Fruit fly (Drosophila melanogaster) ovary, adult (tissue): ENCODE data around the gene AhcyL1.
A peak's percentile ranks its signal among the peaks of the same experiment; 100 is the strongest.

Experiments
- CG17801 ChIP-seq: fragments of 200-800 bp; optimal IDR thresholded peaks from 2 replicates; lab custom pipeline; 2019; ENCODE audit warnings: missing biosample characterization, mild to moderate bottlenecking, missing genetic modification characterization, moderate library complexity; ENCODE audit not compliant: partially characterized antibody

Gene AhcyL1

dm6 chr3L:2799110-2799618, 27.0 kb upstream of the AhcyL1 start:
- TF ChIP-seq CG17801 (GFP tag; lab: Kevin White, UChicago): peak; percentile 56

DNA sequence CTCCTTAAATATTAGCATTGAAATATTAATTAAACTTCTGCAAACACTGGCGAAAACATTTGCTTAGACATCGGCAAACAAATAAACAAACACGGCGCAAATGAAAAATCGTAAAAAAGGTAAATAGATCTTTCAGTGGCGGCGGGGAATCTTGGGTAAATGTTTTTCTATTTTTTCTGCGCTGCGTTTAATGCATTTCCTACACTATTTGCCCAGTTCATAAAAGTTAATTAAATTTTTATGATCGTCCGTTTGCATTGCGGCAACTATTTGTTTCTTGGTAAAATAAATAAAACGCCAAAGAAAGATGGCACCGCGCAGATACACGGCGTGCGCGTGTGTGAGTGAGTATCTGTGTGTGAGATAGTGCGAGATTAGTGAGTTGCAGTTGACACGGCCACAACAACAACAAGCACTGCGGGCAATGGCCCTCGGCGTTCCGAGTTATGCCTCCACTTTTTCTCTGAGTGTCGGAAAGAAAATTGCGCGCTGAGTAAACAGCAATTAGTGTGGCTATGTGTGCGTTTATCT, 26.4 kb upstream of the AhcyL1 start:
- TF ChIP-seq CG17801 (GFP tag; lab: Kevin White, UChicago): peak; percentile 11

DNA sequence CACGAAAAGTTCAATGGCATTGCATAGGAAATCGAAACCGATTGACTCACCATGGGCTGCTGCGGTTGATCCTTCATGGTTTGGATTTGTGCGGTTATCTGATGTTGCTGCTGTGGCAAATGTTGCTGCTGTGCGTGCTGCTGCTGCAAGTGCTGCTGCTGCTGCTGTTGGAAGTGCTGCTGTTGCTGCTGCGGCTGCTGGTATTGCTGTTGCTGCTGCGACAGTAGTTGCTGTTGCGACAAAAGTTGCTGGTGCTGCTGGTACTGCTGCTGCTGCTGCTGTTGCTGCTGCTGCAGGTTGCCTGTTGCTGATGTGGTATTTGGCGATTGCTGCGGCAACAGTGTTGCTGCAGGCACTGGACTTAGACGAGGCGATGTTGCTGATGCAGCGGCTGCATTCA, 24.1 kb upstream of the AhcyL1 start:
- no peak for TF ChIP-seq CG17801 (GFP tag; lab: Kevin White, UChicago)

DNA sequence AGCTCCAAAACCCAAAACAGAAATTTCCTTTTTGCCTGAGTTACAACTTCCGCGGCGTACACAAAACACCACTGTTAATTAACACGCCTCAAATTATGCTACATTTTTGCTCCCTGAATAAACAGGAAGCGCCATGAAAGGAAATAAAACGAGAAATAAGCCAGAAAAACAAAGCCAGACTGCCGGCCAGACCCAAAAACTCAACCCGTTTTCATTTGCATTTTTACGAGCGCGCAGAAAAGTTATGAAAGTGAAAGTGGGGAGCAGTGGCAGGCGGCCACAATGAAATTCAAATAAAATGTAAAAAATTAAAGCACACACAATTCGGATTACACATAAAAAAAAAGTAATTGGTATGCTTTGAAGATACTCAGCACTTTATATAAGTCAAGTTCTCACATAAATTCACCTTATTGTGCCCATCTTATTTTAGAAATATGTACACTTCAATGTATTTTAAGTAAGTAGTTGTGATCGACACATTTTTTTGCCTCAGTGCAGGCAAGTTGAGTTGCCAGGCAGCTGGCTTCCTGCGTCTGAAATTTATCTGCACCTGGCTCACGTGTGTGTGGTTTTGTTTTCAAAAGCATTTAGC, 23.3 kb upstream of the AhcyL1 start:
- TF ChIP-seq CG17801 (GFP tag; lab: Kevin White, UChicago): no peak

- no peak for TF ChIP-seq CG17801 (GFP tag; lab: Kevin White, UChicago)
These were observed 13.8 kb upstream of the AhcyL1 start for dm6 chr3L:2785941-2786340.

DNA sequence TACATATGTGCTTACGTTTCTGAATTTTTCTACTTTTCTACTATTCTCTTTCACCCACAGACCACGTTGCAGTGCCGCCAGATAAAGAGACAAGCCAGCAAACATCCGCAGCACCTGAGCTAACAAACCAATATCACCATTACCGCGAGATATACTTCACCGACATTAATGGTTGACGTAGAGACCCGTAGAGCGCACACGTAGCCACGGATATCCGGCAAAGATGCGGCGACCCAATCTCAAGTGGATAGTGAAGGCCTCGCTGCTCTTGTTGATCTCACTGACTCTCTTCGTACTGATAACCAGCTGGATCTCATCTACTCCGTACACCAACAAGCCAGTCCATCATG, 10.5 kb upstream of the AhcyL1 start:
- no peak for TF ChIP-seq CG17801 (GFP tag; lab: Kevin White, UChicago)

DNA sequence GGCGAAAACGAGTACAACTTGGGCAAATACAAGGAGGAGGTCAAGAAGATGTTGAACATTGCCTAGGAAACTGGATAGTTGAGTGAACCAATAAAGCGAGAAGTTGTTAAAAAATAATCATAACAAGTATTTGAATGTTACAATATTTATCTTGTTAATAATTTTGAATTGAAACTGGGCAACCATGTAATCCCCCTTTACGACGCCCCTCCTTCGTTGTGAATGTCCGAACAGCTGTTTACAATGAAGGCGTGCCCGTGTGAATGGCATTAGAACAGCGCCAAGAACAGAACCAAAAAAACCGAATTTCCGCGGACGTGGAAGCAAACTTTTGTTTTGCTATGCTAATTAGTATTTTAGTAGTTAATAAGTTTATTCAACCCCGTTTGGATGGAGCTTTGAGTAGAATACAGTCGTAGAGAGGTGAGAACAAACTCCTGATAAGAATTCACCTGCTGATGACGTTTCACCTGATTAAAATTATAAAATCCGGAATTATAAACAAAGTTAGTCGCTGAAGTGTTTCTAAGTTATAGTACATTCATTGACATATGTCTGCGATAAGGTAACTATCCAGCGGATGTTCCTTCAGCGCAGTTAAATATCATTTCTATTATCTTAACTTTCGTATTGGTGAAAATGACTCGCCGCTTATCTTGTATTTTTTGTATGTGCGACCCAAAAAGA, 10.0 kb upstream of the AhcyL1 start, which contains the start of gene Pgant6:
TSS of gene Pgant6 (plus strand) at position 265 of the 687 bp plus-strand sequence.
- no peak for TF ChIP-seq CG17801 (GFP tag; lab: Kevin White, UChicago)

- no peak for TF ChIP-seq CG17801 (GFP tag; lab: Kevin White, UChicago)
These were observed 8.6 kb upstream of the AhcyL1 start, which contains the start of gene mRpS35 for dm6 chr3L:2780711-2781110. Gene mRpS35 (plus strand): TSS chr3L:2780899.

dm6 chr3L:2773968-2774461, 1.9 kb upstream of the AhcyL1 start, which contains the start of the genes CG12093 and Atg2:
Gene CG12093 (minus strand): TSS chr3L:2774007.
Gene Atg2 (plus strand): TSS chr3L:2774338.
- peak; percentile 92 for TF ChIP-seq CG17801 (GFP tag; lab: Kevin White, UChicago)

DNA sequence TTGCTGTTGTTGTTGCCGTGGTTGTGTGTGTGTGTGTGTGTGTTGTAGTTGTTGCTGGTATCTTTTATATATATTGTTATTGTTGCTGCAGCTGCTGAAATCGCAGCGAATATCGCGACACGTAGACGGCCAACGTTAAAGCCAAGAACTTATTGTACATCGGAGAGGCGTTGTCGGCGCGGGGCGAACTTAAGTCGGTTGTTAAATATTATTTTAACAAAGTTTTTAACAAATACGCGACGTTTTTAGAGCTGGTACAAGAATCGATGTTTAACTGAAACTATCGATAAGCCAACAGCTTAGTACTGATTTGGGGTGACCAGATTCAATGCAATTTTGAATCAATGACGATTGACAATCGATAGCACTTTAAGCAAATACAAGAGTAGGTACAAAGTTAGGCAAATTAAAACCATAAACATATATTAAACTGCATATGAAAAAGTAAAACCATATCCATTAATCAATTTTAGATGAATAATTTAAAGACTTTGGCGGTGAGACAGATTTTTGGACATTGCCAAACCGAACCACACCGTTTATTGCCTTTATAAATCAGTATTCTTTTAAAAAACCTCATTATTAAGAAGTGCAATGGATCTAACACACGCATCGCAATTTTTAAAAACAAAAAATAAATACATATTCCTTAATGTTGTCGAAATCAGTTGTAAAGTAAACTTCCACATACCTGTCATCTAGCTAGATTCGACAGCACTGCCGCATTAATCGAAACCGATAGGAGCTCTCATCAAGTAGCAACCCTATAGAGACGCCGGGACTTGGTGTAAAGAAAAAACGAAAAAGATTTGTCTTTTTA, 5.6 kb downstream of the AhcyL1 start, which contains the start of the genes Mrtf and Non2:
TSS of gene Mrtf (minus strand) at position 268 of the 820 bp plus-strand sequence.
TSS of gene Non2 (plus strand) at position 731 of the 820 bp plus-strand sequence.
- TF ChIP-seq CG17801 (GFP tag; lab: Kevin White, UChicago): no peak

- no peak for TF ChIP-seq CG17801 (GFP tag; lab: Kevin White, UChicago)
These were observed 6.3 kb downstream of the AhcyL1 start for dm6 chr3L:2765794-2766268.

DNA sequence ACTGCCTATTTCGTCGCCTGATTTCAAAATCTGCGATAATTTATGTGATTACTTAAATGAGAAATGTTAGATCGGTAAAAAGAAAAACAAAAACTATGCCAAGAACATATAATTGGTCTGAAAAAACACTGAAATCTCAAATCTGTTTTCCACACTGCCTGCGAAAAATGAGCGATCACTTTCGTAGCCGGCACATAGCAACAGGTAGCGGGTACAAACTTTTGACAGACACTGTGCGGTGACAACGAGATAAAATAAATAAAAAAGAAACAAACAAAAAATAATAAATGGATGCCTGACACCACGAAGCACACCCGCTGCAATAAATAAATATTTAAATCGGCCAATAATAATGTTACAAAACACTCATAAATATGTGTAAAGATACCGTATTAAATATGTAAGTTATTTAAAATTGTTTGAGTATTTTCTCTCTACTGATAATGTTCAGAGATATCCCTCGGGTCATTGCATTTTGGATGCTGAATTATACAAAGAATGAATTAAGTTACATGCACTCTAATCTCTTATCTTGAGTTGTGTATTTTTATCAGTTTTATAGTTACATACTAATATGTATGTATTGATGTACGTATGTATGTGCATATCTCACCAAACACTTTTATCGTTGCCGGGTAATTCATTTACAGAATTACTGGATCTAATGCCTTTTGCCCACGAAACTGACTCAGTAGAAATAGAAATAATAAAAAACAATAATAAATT, 6.9 kb downstream of the AhcyL1 start:
- TF ChIP-seq CG17801 (GFP tag; lab: Kevin White, UChicago): no peak

DNA sequence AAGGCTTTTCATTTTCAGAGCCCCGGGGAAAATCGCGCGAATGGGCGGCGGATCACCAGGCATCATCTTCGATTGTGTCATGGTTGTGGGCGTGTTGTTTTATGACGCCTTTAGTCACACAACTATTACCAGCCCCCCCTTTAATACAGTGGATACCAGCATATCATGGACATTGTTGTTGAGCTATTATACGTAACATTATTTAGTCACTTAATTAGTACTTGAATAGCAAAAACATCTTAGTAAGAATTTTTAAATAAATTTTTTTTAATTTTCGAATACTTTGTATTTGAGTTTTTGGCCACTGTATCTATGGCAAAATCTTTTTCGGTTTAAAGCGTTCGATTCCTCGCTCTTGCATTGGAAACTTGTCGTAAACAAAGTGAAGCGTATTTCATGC, 8.4 kb downstream of the AhcyL1 start:
- TF ChIP-seq CG17801 (GFP tag; lab: Kevin White, UChicago): no peak

DNA sequence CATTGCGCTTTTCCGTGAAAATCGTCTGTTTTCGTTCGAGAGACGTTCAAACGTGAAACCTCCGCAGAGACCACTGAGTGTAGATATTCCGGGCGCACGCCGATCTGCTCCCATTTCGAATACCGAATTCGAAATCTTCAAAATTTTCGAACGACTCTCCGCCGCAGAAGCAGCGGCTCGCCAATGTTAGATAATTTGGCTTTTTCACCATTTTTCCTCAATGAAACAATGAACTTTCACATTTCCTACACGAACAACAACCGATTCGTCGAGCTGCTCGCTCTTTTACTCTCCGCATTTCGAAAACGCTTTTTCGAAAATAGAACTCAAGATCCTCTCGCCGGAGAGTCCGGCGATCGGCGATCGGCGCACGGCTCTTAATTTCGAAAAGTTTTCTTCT, 10.0 kb downstream of the AhcyL1 start:
- TF ChIP-seq CG17801 (GFP tag; lab: Kevin White, UChicago): no peak
